Worm (Caenorhabditis elegans) whole organism, late embryonic: ENCODE results near the gene sec-31.

Experiments
- F13H6.1 ChIP-seq: sonication (generic microtip); optimal IDR thresholded peaks from 2 replicates; lab custom pipeline; 2016; ENCODE audit warnings: missing genetic modification characterization, missing compliant biosample characterization
- ama-1 ChIP-seq: fragments of 150-350 bp; optimal IDR thresholded peaks from 2 replicates; lab custom pipeline; 2014
- dve-1 ChIP-seq: sonication (generic microtip); optimal IDR thresholded peaks from 2 replicates; lab custom pipeline; 2017; ENCODE audit warnings: antibody characterized with exemption, mild to moderate bottlenecking, missing genetic modification characterization, missing compliant biosample characterization
- lin-11 ChIP-seq: fragments of 200-800 bp; sonication (Bioruptor generic); optimal IDR thresholded peaks from 2 replicates; lab custom pipeline; 2018; ENCODE audit warnings: mild to moderate bottlenecking, missing genetic modification characterization, missing compliant biosample characterization
- sdc-2 ChIP-seq: sonication (generic microtip); optimal IDR thresholded peaks from 2 replicates; lab custom pipeline; 2016; ENCODE audit warnings: missing genotype, missing genetic modification characterization, missing compliant biosample characterization
- sox-4 ChIP-seq: sonication (generic microtip); optimal IDR thresholded peaks from 2 replicates; lab custom pipeline; 2017; ENCODE audit warnings: mild to moderate bottlenecking, missing genetic modification characterization, inconsistent platforms, missing compliant biosample characterization
- ttx-3 ChIP-seq: sonication (generic microtip); optimal IDR thresholded peaks from 2 replicates; lab custom pipeline; 2016; ENCODE audit warnings: missing genetic modification reagents, missing genetic modification characterization, missing compliant biosample characterization
- unc-55 ChIP-seq: sonication (generic microtip); optimal IDR thresholded peaks from 2 replicates; lab custom pipeline; 2017; ENCODE audit warnings: missing biosample characterization, missing genetic modification reagents, missing genetic modification characterization

- no peak for TF ChIP-seq ama-1 (lab: Kevin White, UChicago)
- TF ChIP-seq lin-11 (tag; lab: Kevin White, UChicago): no peak
- TF ChIP-seq ttx-3 (tag; lab: Kevin White, UChicago): no peak
- TF ChIP-seq unc-55 (GFP tag; lab: Kevin White, UChicago): no peak
- no peak for TF ChIP-seq sox-4 (tag; lab: Kevin White, UChicago)
- no peak for TF ChIP-seq F13H6.1 (tag; lab: Kevin White, UChicago)
- TF ChIP-seq dve-1 (tag; lab: Kevin White, UChicago): no peak
- no peak for TF ChIP-seq sdc-2 (tag; lab: Kevin White, UChicago)
Measured at ce11 chrIV:11414920-11415319, 43.3 kb upstream of the sec-31 start, which contains the start of gene F22B3.10.
